Worm (Caenorhabditis elegans) whole organism, mixed stage, embryonic: ENCODE results near the gene cwf-19L2.

ENCODE experiments used
- blmp-1 ChIP-seq: fragments of 150-350 bp; optimal IDR thresholded peaks from 2 replicates; lab custom pipeline; 2014; ENCODE audit warnings: missing biosample characterization, missing genetic modification characterization
- drap-1 ChIP-seq: fragments of 200-800 bp; sonication (Bioruptor generic); optimal IDR thresholded peaks from 3 replicates; lab custom pipeline; 2018; ENCODE audit warnings: mild to moderate bottlenecking, missing genetic modification characterization, missing compliant biosample characterization
- lin-13 ChIP-seq: fragments of 150-350 bp; optimal IDR thresholded peaks from 2 replicates; lab custom pipeline; 2014; ENCODE audit warnings: missing biosample characterization, missing genetic modification characterization
- mep-1 ChIP-seq: fragments of 150-350 bp; optimal IDR thresholded peaks from 2 replicates; lab custom pipeline; 2017; ENCODE audit warnings: missing biosample characterization, missing genetic modification reagents, missing genetic modification characterization, inconsistent platforms
- nhr-237 ChIP-seq: fragments of 150-350 bp; optimal IDR thresholded peaks from 2 replicates; lab custom pipeline; 2014; ENCODE audit warnings: missing biosample characterization, missing genetic modification characterization
- nhr-76 ChIP-seq: sonication (generic microtip); optimal IDR thresholded peaks from 2 replicates; lab custom pipeline; 2017; ENCODE audit warnings: missing biosample characterization, missing genetic modification characterization
- pha-4 ChIP-seq: fragments of 150-350 bp; optimal IDR thresholded peaks from 2 replicates; lab custom pipeline; 2018; ENCODE audit warnings: missing biosample characterization, missing genetic modification reagents, missing genetic modification characterization
- unc-120 ChIP-seq: sonication (generic microtip); optimal IDR thresholded peaks from 2 replicates; lab custom pipeline; 2017; ENCODE audit warnings: missing genetic modification characterization, missing compliant biosample characterization; ENCODE audit not compliant: poor library complexity, severe bottlenecking
- ztf-11 ChIP-seq: fragments of 150-350 bp; optimal IDR thresholded peaks from 2 replicates; lab custom pipeline; 2014; ENCODE audit warnings: missing biosample characterization, missing genetic modification characterization

ce11 chrIII:7300169-7300568, 6.7 kb downstream of the cwf-19L2 start:
- no peak for TF ChIP-seq lin-13 (tag; lab: Kevin White, UChicago)
- TF ChIP-seq unc-120 (tag; lab: Kevin White, UChicago), result no peak
- TF ChIP-seq blmp-1, result no peak
- no peak for TF ChIP-seq nhr-237 (tag; lab: Kevin White, UChicago)
- no peak for TF ChIP-seq nhr-76 (tag; lab: Kevin White, UChicago)
- no peak for TF ChIP-seq pha-4 (tag; lab: Kevin White, UChicago)
- no peak for TF ChIP-seq drap-1 (GFP tag; lab: Kevin White, UChicago)
- no peak for TF ChIP-seq mep-1
- TF ChIP-seq ztf-11 (tag; lab: Kevin White, UChicago), result no peak
